Worm (Caenorhabditis elegans): ENCODE results near the gene T23F6.3.

ce11 chrIV:12755641-12756040, 31.1 kb upstream of the T23F6.3 start:
- no peak for TF ChIP-seq ceh-36 (tag; optimal IDR thresholded peaks at IDR 0.05)
- no peak for TF ChIP-seq ama-1 (optimal IDR thresholded peaks at IDR 0.05)
- TF ChIP-seq aly-1 (tag; optimal IDR thresholded peaks at IDR 0.05) = no peak
